Fruit fly (Drosophila melanogaster): ENCODE data around the gene mRpS2.

DNA sequence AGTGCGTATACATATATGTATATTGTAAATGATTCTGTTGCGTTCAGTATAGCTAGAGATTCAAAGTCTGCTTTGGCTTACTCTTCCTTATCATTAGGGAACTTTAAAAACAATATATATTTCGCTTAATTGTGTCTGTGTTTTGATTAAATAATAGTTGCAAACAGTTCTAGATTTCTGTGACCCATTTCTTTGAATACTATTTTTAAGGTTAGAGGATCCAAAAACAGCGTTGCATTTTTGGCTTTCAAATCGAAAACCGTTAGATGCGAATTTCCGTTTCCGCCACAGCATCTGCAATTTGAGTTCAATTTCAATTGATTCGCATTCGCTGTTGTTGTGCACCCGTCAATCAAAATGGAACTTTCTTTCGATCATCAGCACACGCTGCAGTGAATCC, 35.9 kb upstream of the mRpS2 start:
- TF ChIP-seq psq (optimal IDR thresholded peaks at IDR 0.05) (no peak), Dll (optimal IDR thresholded peaks at IDR 0.05) (no peak), usp (GFP tag; optimal IDR thresholded peaks at IDR 0.05) (no peak), EcR (GFP tag; optimal IDR thresholded peaks at IDR 0.05) (no peak), pan (optimal IDR thresholded peaks at IDR 0.05) (no peak)

Measured in whole organism.